Worm (Caenorhabditis elegans) whole organism, mixed stage, embryonic: ENCODE data around the gene nspb-12.

Source experiments
- M03D4.4 ChIP-seq: sonication (generic microtip); optimal IDR thresholded peaks from 2 replicates; lab custom pipeline; 2017; ENCODE audit warnings: mild to moderate bottlenecking, missing genetic modification characterization, missing compliant biosample characterization
- bed-3 ChIP-seq: fragments of 200-800 bp; sonication (Bioruptor generic); optimal IDR thresholded peaks from 3 replicates; lab custom pipeline; 2018; ENCODE audit warnings: mild to moderate bottlenecking, missing genetic modification characterization, moderate library complexity, missing compliant biosample characterization
- blmp-1 ChIP-seq: fragments of 150-350 bp; optimal IDR thresholded peaks from 2 replicates; lab custom pipeline; 2014; ENCODE audit warnings: missing biosample characterization, missing genetic modification characterization
- ceh-39 ChIP-seq: fragments of 150-350 bp; optimal IDR thresholded peaks from 2 replicates; lab custom pipeline; 2014; ENCODE audit warnings: missing biosample characterization, missing genetic modification characterization
- ceh-43 ChIP-seq: fragments of 200-800 bp; sonication (Bioruptor generic); optimal IDR thresholded peaks from 2 replicates; lab custom pipeline; 2018; ENCODE audit warnings: mild to moderate bottlenecking, missing genetic modification characterization, moderate library complexity, missing compliant biosample characterization
- ceh-83 ChIP-seq: fragments of 200-800 bp; sonication (Bioruptor generic); optimal IDR thresholded peaks from 2 replicates; lab custom pipeline; 2018; ENCODE audit warnings: mild to moderate bottlenecking, missing genetic modification characterization, missing compliant biosample characterization
- cnd-1 ChIP-seq: fragments of 200-800 bp; sonication (Bioruptor generic); optimal IDR thresholded peaks from 2 replicates; lab custom pipeline; 2018; ENCODE audit warnings: mild to moderate bottlenecking, missing genetic modification characterization, missing compliant biosample characterization
- elt-1 ChIP-seq: sonication (generic microtip); optimal IDR thresholded peaks from 2 replicates; lab custom pipeline; 2017; ENCODE audit warnings: missing genetic modification characterization, mild to moderate bottlenecking, missing compliant biosample characterization, antibody characterized with exemption, moderate library complexity, borderline replicate concordance; ENCODE audit not compliant: insufficient read depth
- elt-3 ChIP-seq: fragments of 150-350 bp; optimal IDR thresholded peaks from 2 replicates; lab custom pipeline; 2014; ENCODE audit warnings: missing biosample characterization, missing genetic modification characterization
- flh-1 ChIP-seq: fragments of 200-800 bp; sonication (Bioruptor generic); optimal IDR thresholded peaks from 2 replicates; lab custom pipeline; 2018; ENCODE audit warnings: mild to moderate bottlenecking, missing genetic modification characterization, moderate library complexity, missing compliant biosample characterization
- ham-2 ChIP-seq: fragments of 200-800 bp; sonication (Bioruptor generic); optimal IDR thresholded peaks from 2 replicates; lab custom pipeline; 2018; ENCODE audit warnings: mild to moderate bottlenecking, missing genetic modification characterization, missing compliant biosample characterization
- hlh-1 ChIP-seq: fragments of 150-350 bp; optimal IDR thresholded peaks from 2 replicates; lab custom pipeline; 2014; ENCODE audit warnings: missing biosample characterization, missing genetic modification reagents, missing genetic modification characterization
- lin-13 ChIP-seq: fragments of 150-350 bp; optimal IDR thresholded peaks from 2 replicates; lab custom pipeline; 2014; ENCODE audit warnings: missing biosample characterization, missing genetic modification characterization
- lin-32 ChIP-seq: fragments of 200-800 bp; sonication (Bioruptor generic); optimal IDR thresholded peaks from 2 replicates; lab custom pipeline; 2018; ENCODE audit warnings: mild to moderate bottlenecking, missing genetic modification characterization, missing compliant biosample characterization
- lsy-2 ChIP-seq: fragments of 150-350 bp; optimal IDR thresholded peaks from 2 replicates; lab custom pipeline; 2014; ENCODE audit warnings: missing biosample characterization, missing genetic modification characterization
- mep-1 ChIP-seq: fragments of 150-350 bp; optimal IDR thresholded peaks from 2 replicates; lab custom pipeline; 2017; ENCODE audit warnings: missing biosample characterization, missing genetic modification reagents, missing genetic modification characterization, inconsistent platforms
- mls-2 ChIP-seq: sonication (generic microtip); optimal IDR thresholded peaks from 2 replicates; lab custom pipeline; 2016; ENCODE audit warnings: mild to moderate bottlenecking, missing genetic modification characterization, moderate library complexity, missing compliant biosample characterization
- nhr-12 ChIP-seq: fragments of 150-350 bp; optimal IDR thresholded peaks from 2 replicates; lab custom pipeline; 2014; ENCODE audit warnings: missing biosample characterization, missing genetic modification characterization
- nhr-2 ChIP-seq: fragments of 150-350 bp; optimal IDR thresholded peaks from 2 replicates; lab custom pipeline; 2014; ENCODE audit warnings: missing biosample characterization, missing genetic modification characterization
- nhr-237 ChIP-seq: fragments of 150-350 bp; optimal IDR thresholded peaks from 2 replicates; lab custom pipeline; 2014; ENCODE audit warnings: missing biosample characterization, missing genetic modification characterization
- nhr-28 ChIP-seq: fragments of 150-350 bp; optimal IDR thresholded peaks from 2 replicates; lab custom pipeline; 2014; ENCODE audit warnings: missing biosample characterization, missing genetic modification characterization
- nhr-76 ChIP-seq: sonication (generic microtip); optimal IDR thresholded peaks from 2 replicates; lab custom pipeline; 2017; ENCODE audit warnings: missing biosample characterization, missing genetic modification characterization
- pha-4 ChIP-seq: fragments of 150-350 bp; optimal IDR thresholded peaks from 2 replicates; lab custom pipeline; 2018; ENCODE audit warnings: missing biosample characterization, missing genetic modification reagents, missing genetic modification characterization
- sem-2 ChIP-seq: fragments of 200-800 bp; sonication (Bioruptor generic); optimal IDR thresholded peaks from 2 replicates; lab custom pipeline; 2018; ENCODE audit warnings: mild to moderate bottlenecking, missing genetic modification characterization, missing compliant biosample characterization
- sptf-1 ChIP-seq: sonication (generic microtip); optimal IDR thresholded peaks from 2 replicates; lab custom pipeline; 2017; ENCODE audit warnings: mild to moderate bottlenecking, missing genetic modification characterization, moderate library complexity, missing compliant biosample characterization
- unc-120 ChIP-seq: sonication (generic microtip); optimal IDR thresholded peaks from 2 replicates; lab custom pipeline; 2017; ENCODE audit warnings: missing genetic modification characterization, missing compliant biosample characterization; ENCODE audit not compliant: poor library complexity, severe bottlenecking
- unc-39 ChIP-seq: fragments of 150-350 bp; optimal IDR thresholded peaks from 2 replicates; lab custom pipeline; 2014; ENCODE audit warnings: missing biosample characterization, missing genetic modification characterization
- unc-62 ChIP-seq: fragments of 150-350 bp; optimal IDR thresholded peaks from 2 replicates; lab custom pipeline; 2014; ENCODE audit warnings: missing biosample characterization, missing genetic modification reagents, missing genetic modification characterization
- ztf-11 ChIP-seq: fragments of 150-350 bp; optimal IDR thresholded peaks from 2 replicates; lab custom pipeline; 2014; ENCODE audit warnings: missing biosample characterization, missing genetic modification characterization

nspb-12 gene

DNA sequence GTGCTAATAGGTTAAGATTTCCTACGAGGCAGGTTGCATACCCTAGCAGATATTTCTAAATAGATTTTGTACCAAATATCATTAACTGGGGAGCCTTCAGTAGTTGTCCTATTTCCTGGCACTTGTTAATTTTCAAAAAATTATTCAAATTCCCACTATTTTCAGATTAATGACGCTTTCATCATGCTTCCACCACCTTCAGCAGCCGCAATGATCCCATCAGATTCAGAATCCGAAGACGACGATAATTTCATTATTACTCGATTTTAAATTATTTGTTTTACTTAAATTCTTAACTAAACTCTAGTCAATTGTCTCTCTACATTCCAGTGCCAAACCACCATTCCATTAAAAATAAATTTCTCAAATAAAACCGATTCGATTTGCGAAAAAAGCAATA, 17.7 kb downstream of the nspb-12 start:
- no peak for TF ChIP-seq mls-2 (tag; lab: Kevin White, UChicago)
- no peak for TF ChIP-seq unc-62 (GFP tag; lab: Kevin White, UChicago)
- no peak for TF ChIP-seq unc-120
- no peak for TF ChIP-seq mep-1
- TF ChIP-seq elt-3 = no peak
- TF ChIP-seq M03D4.4 (tag; lab: Kevin White, UChicago) = no peak
- no peak for TF ChIP-seq ztf-11 (tag; lab: Kevin White, UChicago)
- TF ChIP-seq blmp-1 = no peak
- TF ChIP-seq nhr-76 (tag; lab: Kevin White, UChicago) = no peak
- TF ChIP-seq nhr-12 (tag; lab: Kevin White, UChicago) = no peak
- TF ChIP-seq hlh-1 (tag; lab: Kevin White, UChicago) = no peak
- TF ChIP-seq flh-1 = no peak
- no peak for TF ChIP-seq sptf-1 (tag; lab: Kevin White, UChicago)

- TF ChIP-seq unc-62 (GFP tag; lab: Kevin White, UChicago) = no peak
- no peak for TF ChIP-seq nhr-237 (tag; lab: Kevin White, UChicago)
- no peak for TF ChIP-seq elt-1
- no peak for TF ChIP-seq bed-3 (GFP tag; lab: Kevin White, UChicago)
- no peak for TF ChIP-seq nhr-76 (tag; lab: Kevin White, UChicago)
- no peak for TF ChIP-seq ceh-39
- no peak for TF ChIP-seq cnd-1 (tag; lab: Kevin White, UChicago)
- no peak for TF ChIP-seq ztf-11 (tag; lab: Kevin White, UChicago)
- TF ChIP-seq, all 35 proteins: peak for 0
Measured at ce11 chrIII:5550193-5550592, 18.4 kb downstream of the nspb-12 start.

- TF ChIP-seq elt-1 = no peak
- TF ChIP-seq sem-2 = no peak
- TF ChIP-seq cnd-1 (tag; lab: Kevin White, UChicago) = no peak
- no peak for TF ChIP-seq nhr-12 (tag; lab: Kevin White, UChicago)
- TF ChIP-seq hlh-1 (tag; lab: Kevin White, UChicago) = no peak
- no peak for TF ChIP-seq mls-2 (tag; lab: Kevin White, UChicago)
- TF ChIP-seq ceh-83 (GFP tag; lab: Kevin White, UChicago) = no peak
- TF ChIP-seq ceh-43 (GFP tag; lab: Kevin White, UChicago) = no peak
- no peak for TF ChIP-seq sptf-1 (tag; lab: Kevin White, UChicago)
- TF ChIP-seq unc-39 (tag; lab: Kevin White, UChicago) = no peak
- TF ChIP-seq nhr-237 (tag; lab: Kevin White, UChicago) = no peak
- TF ChIP-seq, all 35 proteins: peak for 0
Measured at ce11 chrIII:5546730-5547129, 21.8 kb downstream of the nspb-12 start, which contains the start of gene F09F7.5. Gene F09F7.5, plus strand, starts transcription at chrIII:5546987.

ce11 chrIII:5546309-5546708, 22.3 kb downstream of the nspb-12 start:
- TF ChIP-seq lin-32 (GFP tag; lab: Kevin White, UChicago) (no peak), nhr-76 (tag; lab: Kevin White, UChicago) (no peak), lin-13 (tag; lab: Kevin White, UChicago) (no peak), elt-3 (no peak), ham-2 (GFP tag; lab: Kevin White, UChicago) (no peak), nhr-237 (tag; lab: Kevin White, UChicago) (no peak)
- TF ChIP-seq, all 35 proteins: peak for 0

DNA sequence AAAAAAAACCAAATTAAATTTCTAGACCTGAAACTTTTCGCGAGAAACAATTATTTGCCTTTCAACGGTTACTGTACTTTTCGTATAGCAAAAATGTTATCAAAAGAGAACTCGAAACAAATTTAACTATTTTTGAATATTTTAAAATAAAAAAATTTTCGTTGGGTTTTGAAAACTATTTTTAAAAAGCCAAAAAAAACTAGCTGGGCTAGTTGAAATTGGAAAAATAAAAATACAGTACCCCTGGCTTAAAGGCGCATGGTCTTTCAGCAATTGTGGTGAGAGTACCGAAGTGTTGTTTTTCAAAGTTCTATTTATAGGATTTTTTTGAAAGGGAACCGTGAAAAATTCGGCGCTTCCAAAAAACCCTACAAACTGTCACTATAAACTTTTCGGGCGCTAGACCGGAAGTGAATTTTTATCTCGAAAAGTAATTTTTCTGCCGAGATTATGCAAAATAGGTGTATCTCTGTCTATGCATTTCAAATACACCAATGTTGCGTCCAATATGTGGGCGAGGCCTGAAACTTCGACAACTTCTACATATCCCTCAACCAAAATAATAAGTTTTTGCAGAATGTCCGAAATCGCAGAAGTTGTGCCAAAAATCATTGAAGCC, 24.7 kb downstream of the nspb-12 start, which contains the start of gene D1044.1:
Gene D1044.1, plus strand, starts transcription at position 569 of the 619 bp plus-strand sequence.
- TF ChIP-seq sem-2 (no peak), pha-4 (tag; lab: Kevin White, UChicago) (no peak), elt-3 (no peak), sptf-1 (tag; lab: Kevin White, UChicago) (no peak), M03D4.4 (tag; lab: Kevin White, UChicago) (no peak), flh-1 (no peak), mep-1 (no peak), unc-39 (tag; lab: Kevin White, UChicago) (no peak), ham-2 (GFP tag; lab: Kevin White, UChicago) (no peak), nhr-28 (tag; lab: Kevin White, UChicago) (no peak), lsy-2 (tag; lab: Kevin White, UChicago) (no peak), nhr-2 (tag; lab: Kevin White, UChicago) (no peak)
